Worm (Caenorhabditis elegans) whole organism, L1 larva: ENCODE results near the gene pals-19.
A peak's percentile ranks its signal among the peaks of the same experiment; 100 is the strongest.

Source experiments
- C04F5.9 ChIP-seq: sonication (generic microtip); optimal IDR thresholded peaks from 2 replicates; lab custom pipeline; 2016; ENCODE audit warnings: missing genetic modification characterization, missing compliant biosample characterization
- C34B4.2 ChIP-seq: sonication (generic microtip); optimal IDR thresholded peaks from 2 replicates; lab custom pipeline; 2017; ENCODE audit warnings: mild to moderate bottlenecking, missing genetic modification characterization, missing compliant biosample characterization
- F16B12.6 ChIP-seq: fragments of 150-350 bp; optimal IDR thresholded peaks from 2 replicates; lab custom pipeline; 2014; ENCODE audit warnings: missing biosample characterization, missing genetic modification characterization
- Y116A8C.19 ChIP-seq: sonication (generic microtip); optimal IDR thresholded peaks from 2 replicates; lab custom pipeline; 2016; ENCODE audit warnings: missing compliant biosample characterization, missing genetic modification characterization, borderline replicate concordance
- aha-1 ChIP-seq: fragments of 150-350 bp; optimal IDR thresholded peaks from 2 replicates; lab custom pipeline; 2014; ENCODE audit warnings: missing biosample characterization, missing genetic modification characterization
- alr-1 ChIP-seq: fragments of 200-800 bp; sonication (Bioruptor generic); optimal IDR thresholded peaks from 2 replicates; lab custom pipeline; 2018; ENCODE audit warnings: borderline replicate concordance, mild to moderate bottlenecking, missing genetic modification characterization, missing compliant biosample characterization
- aly-2 ChIP-seq: fragments of 150-350 bp; optimal IDR thresholded peaks from 2 replicates; lab custom pipeline; 2014; ENCODE audit warnings: missing biosample characterization, missing genetic modification characterization
- ama-1 ChIP-seq: fragments of 150-350 bp; optimal IDR thresholded peaks from 2 replicates; lab custom pipeline; 2014
- ceh-63 ChIP-seq: fragments of 200-800 bp; sonication (Bioruptor generic); optimal IDR thresholded peaks from 2 replicates; lab custom pipeline; 2018; ENCODE audit warnings: mild to moderate bottlenecking, missing genetic modification characterization, missing compliant biosample characterization
- ceh-8 ChIP-seq: fragments of 200-800 bp; sonication (Bioruptor generic); optimal IDR thresholded peaks from 2 replicates; lab custom pipeline; 2018; ENCODE audit warnings: mild to moderate bottlenecking, missing genetic modification characterization, moderate library complexity, missing compliant biosample characterization
- ceh-82 ChIP-seq, 3 experiments: fragments of 150-350 bp in 1 of 3; sonication (generic microtip) in 2 of 3; optimal IDR thresholded peaks; 2 replicates each; lab custom pipeline; 2014 to 2017; ENCODE audit warnings: missing biosample characterization in 3 of 3, missing genetic modification characterization in 3 of 3
- ceh-90 ChIP-seq: sonication (generic microtip); optimal IDR thresholded peaks from 2 replicates; lab custom pipeline; 2016; ENCODE audit warnings: missing genetic modification characterization, missing compliant biosample characterization
- efl-3 ChIP-seq: fragments of 200-800 bp; sonication (Bioruptor generic); optimal IDR thresholded peaks from 2 replicates; lab custom pipeline; 2018; ENCODE audit warnings: mild to moderate bottlenecking, missing genetic modification characterization, missing compliant biosample characterization
- elt-2 ChIP-seq: sonication (generic microtip); optimal IDR thresholded peaks from 2 replicates; lab custom pipeline; 2016; ENCODE audit warnings: missing genetic modification characterization, mild to moderate bottlenecking, inconsistent platforms, missing compliant biosample characterization, missing genetic modification reagents
- ets-5 ChIP-seq: fragments of 200-800 bp; sonication (Bioruptor generic); IDR thresholded peaks from 2 replicates; pipeline ENCODE4 v1.3.6; 2022; ENCODE audit warnings: missing genetic modification characterization, missing compliant biosample characterization
- fkh-10 ChIP-seq: sonication (generic microtip); optimal IDR thresholded peaks from 2 replicates; lab custom pipeline; 2017; ENCODE audit warnings: missing biosample characterization, missing genetic modification reagents, missing genetic modification characterization
- fkh-4 ChIP-seq: sonication (generic microtip); optimal IDR thresholded peaks from 2 replicates; lab custom pipeline; 2016; ENCODE audit warnings: missing compliant biosample characterization, missing genetic modification characterization, borderline replicate concordance
- fkh-8 ChIP-seq: sonication (generic microtip); optimal IDR thresholded peaks from 2 replicates; lab custom pipeline; 2016; ENCODE audit warnings: mild to moderate bottlenecking, missing genetic modification characterization, missing compliant biosample characterization
- fos-1 ChIP-seq: fragments of 150-350 bp; optimal IDR thresholded peaks from 2 replicates; lab custom pipeline; 2014; ENCODE audit warnings: missing biosample characterization, missing genetic modification characterization
- grh-1 ChIP-seq: fragments of 200-800 bp; sonication (Bioruptor generic); IDR thresholded peaks from 2 replicates; pipeline ENCODE4 v1.3.6; 2022; ENCODE audit warnings: missing genetic modification reagents, missing genetic modification characterization, missing compliant biosample characterization
- hlh-17 ChIP-seq: fragments of 200-800 bp; sonication (Bioruptor generic); optimal IDR thresholded peaks from 2 replicates; lab custom pipeline; 2018; ENCODE audit warnings: missing genetic modification characterization, mild to moderate bottlenecking, missing compliant biosample characterization, moderate library complexity, borderline replicate concordance
- hlh-4 ChIP-seq: sonication (generic microtip); optimal IDR thresholded peaks from 2 replicates; lab custom pipeline; 2016; ENCODE audit warnings: mild to moderate bottlenecking, missing genetic modification characterization, missing compliant biosample characterization
- irx-1 ChIP-seq: sonication (generic microtip); optimal IDR thresholded peaks from 2 replicates; lab custom pipeline; 2016; ENCODE audit warnings: missing genetic modification characterization, missing compliant biosample characterization
- lin-15B ChIP-seq: fragments of 150-350 bp; sonication (generic microtip); optimal IDR thresholded peaks from 3 replicates; lab custom pipeline; 2014; ENCODE audit warnings: missing biosample characterization, missing genetic modification characterization
- lin-35 ChIP-seq, 2 experiments: fragments of 150-350 bp; optimal IDR thresholded peaks; 2 replicates each; lab custom pipeline; 2014; ENCODE audit warnings: missing biosample characterization in 2 of 2, missing genetic modification characterization in 2 of 2, missing genetic modification reagents in 2 of 2
- lin-39 ChIP-seq: fragments of 150-350 bp; optimal IDR thresholded peaks from 2 replicates; lab custom pipeline; 2014; ENCODE audit warnings: missing biosample characterization, missing genetic modification reagents, missing genetic modification characterization
- mab-9 ChIP-seq: fragments of 200-800 bp; sonication (Bioruptor generic); IDR thresholded peaks from 2 replicates; pipeline ENCODE4 v1.3.6; 2022; ENCODE audit warnings: missing genetic modification reagents, missing genetic modification characterization, missing compliant biosample characterization
- mef-2 ChIP-seq: fragments of 150-350 bp; optimal IDR thresholded peaks from 2 replicates; lab custom pipeline; 2014; ENCODE audit warnings: missing biosample characterization, missing genetic modification characterization
- nhr-11 ChIP-seq: fragments of 150-350 bp; optimal IDR thresholded peaks from 2 replicates; lab custom pipeline; 2014; ENCODE audit warnings: missing biosample characterization, missing genetic modification characterization
- nhr-237 ChIP-seq: fragments of 150-350 bp; optimal IDR thresholded peaks from 2 replicates; lab custom pipeline; 2014; ENCODE audit warnings: missing biosample characterization, missing genetic modification characterization
- nhr-28 ChIP-seq: fragments of 150-350 bp; optimal IDR thresholded peaks from 2 replicates; lab custom pipeline; 2014; ENCODE audit warnings: missing biosample characterization, missing genetic modification characterization
- nhr-47 ChIP-seq: sonication (generic microtip); optimal IDR thresholded peaks from 2 replicates; lab custom pipeline; 2016; ENCODE audit warnings: mild to moderate bottlenecking, missing genetic modification characterization, moderate library complexity, missing compliant biosample characterization
- nhr-71 ChIP-seq: sonication (generic microtip); optimal IDR thresholded peaks from 2 replicates; lab custom pipeline; 2016; ENCODE audit warnings: mild to moderate bottlenecking, missing genetic modification characterization, moderate library complexity, missing compliant biosample characterization
- nhr-84 ChIP-seq: sonication (generic microtip); optimal IDR thresholded peaks from 2 replicates; lab custom pipeline; 2017; ENCODE audit warnings: missing biosample characterization, missing genetic modification characterization
- pag-3 ChIP-seq: sonication (generic microtip); optimal IDR thresholded peaks from 2 replicates; lab custom pipeline; 2017; ENCODE audit warnings: missing genetic modification characterization, mild to moderate bottlenecking, missing compliant biosample characterization, antibody characterized with exemption, borderline replicate concordance; ENCODE audit not compliant: insufficient read depth
- pqm-1 ChIP-seq: sonication (generic microtip); optimal IDR thresholded peaks from 3 replicates; lab custom pipeline; 2017; ENCODE audit warnings: missing biosample characterization, missing genetic modification characterization
- rnt-1 ChIP-seq: sonication (generic microtip); optimal IDR thresholded peaks from 2 replicates; lab custom pipeline; 2016; ENCODE audit warnings: mild to moderate bottlenecking, missing genetic modification characterization, moderate library complexity, missing compliant biosample characterization
- skn-1 ChIP-seq: fragments of 150-350 bp; optimal IDR thresholded peaks from 2 replicates; lab custom pipeline; 2014; ENCODE audit warnings: missing biosample characterization, missing genetic modification characterization
- snpc-4 ChIP-seq: fragments of 150-350 bp; optimal IDR thresholded peaks from 2 replicates; lab custom pipeline; 2014; ENCODE audit warnings: missing biosample characterization, missing genetic modification characterization
- sox-4 ChIP-seq: sonication (generic microtip); optimal IDR thresholded peaks from 2 replicates; lab custom pipeline; 2016; ENCODE audit warnings: missing genetic modification characterization, missing compliant biosample characterization
- sptf-1 ChIP-seq: fragments of 150-350 bp; optimal IDR thresholded peaks from 2 replicates; lab custom pipeline; 2014; ENCODE audit warnings: missing biosample characterization, missing genetic modification characterization
- sup-37 ChIP-seq: fragments of 200-800 bp; sonication (Bioruptor generic); optimal IDR thresholded peaks from 2 replicates; lab custom pipeline; 2018; ENCODE audit warnings: mild to moderate bottlenecking, missing genetic modification characterization, missing compliant biosample characterization
- swsn-7 ChIP-seq: sonication (generic microtip); optimal IDR thresholded peaks from 2 replicates; lab custom pipeline; 2016; ENCODE audit warnings: missing genetic modification characterization, missing compliant biosample characterization
- tbx-2 ChIP-seq: sonication (generic microtip); optimal IDR thresholded peaks from 2 replicates; lab custom pipeline; 2016; ENCODE audit warnings: missing genetic modification characterization, missing compliant biosample characterization
- tlp-1 ChIP-seq: fragments of 150-350 bp; optimal IDR thresholded peaks from 2 replicates; lab custom pipeline; 2014; ENCODE audit warnings: missing biosample characterization, missing genetic modification characterization
- unc-30 ChIP-seq: sonication (generic microtip); optimal IDR thresholded peaks from 2 replicates; lab custom pipeline; 2017; ENCODE audit warnings: missing biosample characterization, missing genetic modification characterization
- unc-86 ChIP-seq: sonication (generic microtip); optimal IDR thresholded peaks from 2 replicates; lab custom pipeline; 2016; ENCODE audit warnings: missing genetic modification characterization, missing compliant biosample characterization
- unc-98 ChIP-seq: fragments of 200-800 bp; sonication (Bioruptor generic); IDR thresholded peaks from 2 replicates; pipeline ENCODE4 v1.3.6; 2022; ENCODE audit warnings: missing genetic modification characterization, missing compliant biosample characterization
- vab-15 ChIP-seq: sonication (generic microtip); optimal IDR thresholded peaks from 2 replicates; lab custom pipeline; 2017; ENCODE audit warnings: missing genotype, mild to moderate bottlenecking, missing genetic modification characterization, missing compliant biosample characterization
- xbp-1 ChIP-seq: sonication (generic microtip); optimal IDR thresholded peaks from 2 replicates; lab custom pipeline; 2016; ENCODE audit warnings: missing genetic modification characterization, missing compliant biosample characterization
- zag-1 ChIP-seq: fragments of 150-350 bp; optimal IDR thresholded peaks from 2 replicates; lab custom pipeline; 2014; ENCODE audit warnings: missing biosample characterization, missing genetic modification characterization
- zip-4 ChIP-seq: fragments of 200-800 bp; sonication (Bioruptor generic); optimal IDR thresholded peaks from 2 replicates; lab custom pipeline; 2018; ENCODE audit warnings: mild to moderate bottlenecking, missing genetic modification characterization, moderate library complexity, missing compliant biosample characterization
- ztf-4 ChIP-seq: fragments of 150-350 bp; optimal IDR thresholded peaks from 2 replicates; lab custom pipeline; 2014; ENCODE audit warnings: missing biosample characterization, missing genetic modification characterization

The pals-19 gene

DNA sequence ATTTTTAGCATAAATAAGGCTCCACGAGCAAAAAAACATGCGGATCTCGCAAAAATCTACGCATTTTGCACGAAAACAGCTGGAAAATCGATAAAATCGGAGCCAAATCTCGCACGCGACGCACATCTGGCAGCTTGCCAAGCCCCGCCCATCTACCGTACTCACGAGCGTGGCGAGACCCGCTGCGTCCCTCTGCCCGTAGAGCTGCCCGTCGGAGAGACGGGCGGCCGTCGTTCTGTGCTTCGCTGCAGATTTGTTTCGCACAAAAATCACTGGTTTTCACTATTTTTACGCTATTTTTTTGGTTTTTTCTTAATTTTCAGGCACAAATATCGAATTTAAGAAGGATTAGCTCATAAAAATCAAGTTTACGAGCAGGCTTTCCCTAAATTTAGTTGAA lies 17.0 kb downstream of the pals-19 start:
- TF ChIP-seq fkh-4 (tag; lab: Kevin White, UChicago), result peak; percentile 28
- TF ChIP-seq nhr-11 (tag; lab: Kevin White, UChicago), result no peak
- peak; percentile 88 for TF ChIP-seq swsn-7
- TF ChIP-seq C34B4.2 (tag; lab: Kevin White, UChicago), result peak; percentile 96
- peak; percentile 53 for TF ChIP-seq elt-2 (tag; lab: Kevin White, UChicago)
- TF ChIP-seq zag-1, result no peak
- TF ChIP-seq ceh-90 (tag; lab: Kevin White, UChicago), result no peak
- no peak for TF ChIP-seq pag-3 (tag; lab: Kevin White, UChicago)
- no peak for TF ChIP-seq alr-1 (tag; lab: Kevin White, UChicago)
- TF ChIP-seq nhr-47 (tag; lab: Kevin White, UChicago), result peak; percentile 93
- peak; percentile 86 for TF ChIP-seq lin-15B (tag; lab: Kevin White, UChicago)
- TF ChIP-seq Y116A8C.19 (tag; lab: Kevin White, UChicago), result no peak
- TF ChIP-seq mef-2 (tag; lab: Kevin White, UChicago), result no peak
- peak; percentile 87 for TF ChIP-seq xbp-1
- TF ChIP-seq efl-3 (GFP tag; lab: Kevin White, UChicago), result no peak
- peak; percentile 88 for TF ChIP-seq tbx-2 (tag; lab: Kevin White, UChicago)
- TF ChIP-seq mab-9 (GFP tag; lab: Robert Waterston, UW), result peak; percentile 79; the same call in 1 of the 2 replicates
- peak; percentile 34 for TF ChIP-seq snpc-4 (tag; lab: Kevin White, UChicago)
- no peak for TF ChIP-seq nhr-84 (tag; lab: Kevin White, UChicago)
- peak; percentile 49 for TF ChIP-seq C04F5.9
- no peak for TF ChIP-seq tlp-1
- no peak for TF ChIP-seq pqm-1 (tag; lab: Kevin White, UChicago)
- TF ChIP-seq unc-98 (GFP tag; lab: Robert Waterston, UW), result 0 out of 2 replicates have a peak, but pooled peaks have one; percentile 7
- TF ChIP-seq lin-39 (tag; lab: Kevin White, UChicago), result peak; percentile 5
- peak; percentile 83 for TF ChIP-seq unc-86 (tag; lab: Kevin White, UChicago)
- peak; percentile 15 for TF ChIP-seq aly-2 (tag; lab: Kevin White, UChicago)
- peak; percentile 42 for TF ChIP-seq nhr-237
- peak; percentile 93 for TF ChIP-seq nhr-71 (tag; lab: Kevin White, UChicago)
- TF ChIP-seq F16B12.6 (tag; lab: Kevin White, UChicago), result peak; percentile 66
- peak; percentile 62 for TF ChIP-seq zip-4 (GFP tag; lab: Kevin White, UChicago)
- TF ChIP-seq ets-5 (GFP tag; lab: Robert Waterston, UW), result no peak
- peak; percentile 80 for TF ChIP-seq ama-1
- TF ChIP-seq irx-1 (tag; lab: Kevin White, UChicago), result peak; percentile 69
- peak; percentile 86 for TF ChIP-seq grh-1 (GFP tag; lab: Robert Waterston, UW)
- TF ChIP-seq lin-35 (GFP tag; optimal IDR thresholded peaks at IDR 0.05; lab: Kevin White, UChicago), result peak; percentile 82 to 89
- peak; percentile 47 for TF ChIP-seq ztf-4 (tag; lab: Kevin White, UChicago)
- TF ChIP-seq nhr-28 (tag; lab: Kevin White, UChicago), result no peak
- peak; percentile 72 for TF ChIP-seq sup-37 (GFP tag; lab: Kevin White, UChicago)
- TF ChIP-seq sox-4 (tag; lab: Kevin White, UChicago), result peak; percentile 48
- no peak for TF ChIP-seq ceh-63 (GFP tag; lab: Kevin White, UChicago)
- TF ChIP-seq vab-15 (tag; lab: Kevin White, UChicago), result peak; percentile 33
- no peak for TF ChIP-seq hlh-4 (tag; lab: Kevin White, UChicago)
- TF ChIP-seq fos-1 (tag; lab: Kevin White, UChicago), result peak; percentile 68
- peak; percentile 90 for TF ChIP-seq fkh-8 (tag; lab: Kevin White, UChicago)
- TF ChIP-seq fkh-10 (GFP tag; lab: Kevin White, UChicago), result peak; percentile 62
- TF ChIP-seq hlh-17, result no peak
- TF ChIP-seq sptf-1 (tag; lab: Kevin White, UChicago), result no peak
- TF ChIP-seq ceh-82 (tag; optimal IDR thresholded peaks at IDR 0.05; lab: Kevin White, UChicago), result peak; percentile 85 to 97 (median 86)
- TF ChIP-seq ceh-8 (GFP tag; lab: Kevin White, UChicago), result peak; percentile 12
- TF ChIP-seq unc-30 (tag; lab: Kevin White, UChicago), result no peak
- TF ChIP-seq aha-1 (tag; lab: Kevin White, UChicago), result no peak
- TF ChIP-seq rnt-1 (tag; lab: Kevin White, UChicago), result no peak
- peak; percentile 87 for TF ChIP-seq skn-1 (tag; lab: Kevin White, UChicago)
